Worm (Caenorhabditis elegans) whole organism, young adult: Measurements from ENCODE around the gene lipl-6.

Experiments used
- ccch-3 ChIP-seq: fragments of 200-800 bp; sonication (Bioruptor generic); optimal IDR thresholded peaks from 2 replicates; lab custom pipeline; 2018; ENCODE audit warnings: mild to moderate bottlenecking, missing genetic modification characterization, missing compliant biosample characterization
- mxl-1 ChIP-seq: sonication (generic microtip); optimal IDR thresholded peaks from 2 replicates; lab custom pipeline; 2016; ENCODE audit warnings: missing genetic modification characterization, missing compliant biosample characterization
- rcor-1 ChIP-seq: fragments of 200-800 bp; sonication (Bioruptor generic); IDR thresholded peaks from 2 replicates; pipeline ENCODE4 v1.3.6; 2022; ENCODE audit warnings: missing genetic modification reagents, missing genetic modification characterization, missing compliant biosample characterization
- sea-2 ChIP-seq: fragments of 200-800 bp; sonication (Bioruptor generic); IDR thresholded peaks from 2 replicates; pipeline ENCODE4 v1.3.6; 2022; ENCODE audit warnings: missing genetic modification characterization, missing compliant biosample characterization
- snpc-4 ChIP-seq, 5 experiments: fragments of 150-350 bp in 1 of 5; sonication (generic microtip) in 4 of 5; optimal IDR thresholded peaks; 2 replicates each; lab custom pipeline; 2014 to 2018; ENCODE audit warnings: missing genetic modification characterization in 5 of 5, missing biosample characterization in 3 of 5, antibody characterized with exemption in 2 of 5, mild to moderate bottlenecking in 2 of 5, missing compliant biosample characterization in 2 of 5, missing genotype in 2 of 5, moderate library complexity in 2 of 5, missing genetic modification reagents in 1 of 5

- TF ChIP-seq snpc-4 (GFP tag; optimal IDR thresholded peaks at IDR 0.05; lab: Kevin White, UChicago), result no peak
- no peak for TF ChIP-seq snpc-4 (tag; optimal IDR thresholded peaks at IDR 0.05; lab: Kevin White, UChicago)
- TF ChIP-seq sea-2 (GFP tag; lab: Robert Waterston, UW), result no peak
- TF ChIP-seq mxl-1 (tag; lab: Kevin White, UChicago), result no peak
- TF ChIP-seq ccch-3, result no peak
- no peak for TF ChIP-seq rcor-1 (GFP tag; lab: Robert Waterston, UW)
Measured at ce11 chrV:6956237-6956636, 22.1 kb upstream of the lipl-6 start, which contains the start of gene mec-1.
